Worm (Caenorhabditis elegans) whole organism, L3 larva: Measurements from ENCODE around the gene F01G10.5.

Experiments used
- R02D3.7 ChIP-seq: fragments of 150-350 bp; optimal IDR thresholded peaks from 2 replicates; lab custom pipeline; 2014; ENCODE audit warnings: missing biosample characterization, missing genetic modification characterization
- ZK546.5 ChIP-seq: sonication (generic microtip); optimal IDR thresholded peaks from 2 replicates; lab custom pipeline; 2017; ENCODE audit warnings: missing biosample characterization, missing genetic modification characterization
- ceh-16 ChIP-seq: sonication (generic microtip); optimal IDR thresholded peaks from 2 replicates; lab custom pipeline; 2017; ENCODE audit warnings: missing biosample characterization, missing genetic modification characterization
- ceh-28 ChIP-seq: fragments of 150-350 bp; optimal IDR thresholded peaks from 2 replicates; lab custom pipeline; 2014; ENCODE audit warnings: missing biosample characterization, missing genetic modification reagents, missing genetic modification characterization
- ceh-82 ChIP-seq: fragments of 150-350 bp; optimal IDR thresholded peaks from 2 replicates; lab custom pipeline; 2014; ENCODE audit warnings: missing biosample characterization, missing genetic modification characterization
- egl-5 ChIP-seq: fragments of 150-350 bp; optimal IDR thresholded peaks from 2 replicates; lab custom pipeline; 2017; ENCODE audit warnings: missing biosample characterization, missing genetic modification reagents, missing genetic modification characterization, inconsistent platforms
- elt-1 ChIP-seq: fragments of 150-350 bp; optimal IDR thresholded peaks from 2 replicates; lab custom pipeline; 2014; ENCODE audit warnings: missing biosample characterization, missing genetic modification characterization
- elt-2 ChIP-seq: sonication (generic microtip); optimal IDR thresholded peaks from 2 replicates; lab custom pipeline; 2016; ENCODE audit warnings: missing genetic modification reagents, mild to moderate bottlenecking, missing genetic modification characterization, missing compliant biosample characterization
- elt-3 ChIP-seq, 3 experiments: fragments of 150-350 bp in 1 of 3; sonication (generic microtip) in 2 of 3; optimal IDR thresholded peaks; 2 replicates in 2 of 3; 4 replicates in 1 of 3; lab custom pipeline; 2014 to 2017; ENCODE audit warnings: missing biosample characterization in 3 of 3, missing genetic modification characterization in 3 of 3
- eor-1 ChIP-seq, 2 experiments: fragments of 150-350 bp; optimal IDR thresholded peaks; 2 replicates each; lab custom pipeline; 2014 to 2018; ENCODE audit warnings: missing biosample characterization in 2 of 2, missing genetic modification characterization in 2 of 2
- fkh-10 ChIP-seq: sonication (generic microtip); optimal IDR thresholded peaks from 2 replicates; lab custom pipeline; 2017; ENCODE audit warnings: missing biosample characterization, missing genetic modification reagents, missing genetic modification characterization
- hmg-11 ChIP-seq: sonication (generic microtip); optimal IDR thresholded peaks from 2 replicates; lab custom pipeline; 2016; ENCODE audit warnings: missing genetic modification characterization, missing compliant biosample characterization
- jun-1 ChIP-seq: fragments of 150-350 bp; optimal IDR thresholded peaks from 2 replicates; lab custom pipeline; 2014; ENCODE audit warnings: missing biosample characterization, missing genetic modification reagents, missing genetic modification characterization
- lin-15B ChIP-seq: fragments of 150-350 bp; optimal IDR thresholded peaks from 2 replicates; lab custom pipeline; 2014; ENCODE audit warnings: missing biosample characterization, missing genetic modification characterization
- lin-39 ChIP-seq: fragments of 150-350 bp; optimal IDR thresholded peaks from 2 replicates; lab custom pipeline; 2018; ENCODE audit warnings: missing biosample characterization, missing genetic modification reagents, missing genetic modification characterization
- mdl-1 ChIP-seq: fragments of 150-350 bp; optimal IDR thresholded peaks from 2 replicates; lab custom pipeline; 2014; ENCODE audit warnings: missing biosample characterization, missing genetic modification characterization
- nfya-1 ChIP-seq: sonication (generic microtip); optimal IDR thresholded peaks from 2 replicates; lab custom pipeline; 2017; ENCODE audit warnings: missing genetic modification characterization, mild to moderate bottlenecking, missing compliant biosample characterization, antibody characterized with exemption, moderate library complexity; ENCODE audit not compliant: insufficient read depth
- nhr-11 ChIP-seq: fragments of 150-350 bp; optimal IDR thresholded peaks from 2 replicates; lab custom pipeline; 2014; ENCODE audit warnings: missing biosample characterization, missing genetic modification characterization
- nhr-12 ChIP-seq: fragments of 150-350 bp; optimal IDR thresholded peaks from 2 replicates; lab custom pipeline; 2014; ENCODE audit warnings: missing biosample characterization, missing genetic modification characterization
- nhr-23 ChIP-seq: fragments of 150-350 bp; optimal IDR thresholded peaks from 2 replicates; lab custom pipeline; 2014; ENCODE audit warnings: missing biosample characterization, missing genetic modification reagents, missing genetic modification characterization
- nhr-25 ChIP-seq: sonication (generic microtip); optimal IDR thresholded peaks from 2 replicates; lab custom pipeline; 2017; ENCODE audit warnings: missing biosample characterization, missing genetic modification characterization
- nhr-43 ChIP-seq: sonication (generic microtip); optimal IDR thresholded peaks from 2 replicates; lab custom pipeline; 2016; ENCODE audit warnings: mild to moderate bottlenecking, missing genetic modification characterization, missing compliant biosample characterization; ENCODE audit not compliant: poor library complexity, severe bottlenecking
- nhr-67 ChIP-seq: fragments of 150-350 bp; optimal IDR thresholded peaks from 2 replicates; lab custom pipeline; 2014; ENCODE audit warnings: missing biosample characterization, missing genetic modification characterization
- nhr-76 ChIP-seq: fragments of 150-350 bp; sonication (generic microtip); optimal IDR thresholded peaks from 5 replicates; lab custom pipeline; 2014; ENCODE audit warnings: missing biosample characterization, missing genetic modification characterization
- nhr-77 ChIP-seq: fragments of 150-350 bp; optimal IDR thresholded peaks from 2 replicates; lab custom pipeline; 2014; ENCODE audit warnings: missing biosample characterization, missing genetic modification characterization
- pha-4 ChIP-seq: fragments of 150-350 bp; optimal IDR thresholded peaks from 2 replicates; lab custom pipeline; 2014; ENCODE audit warnings: missing biosample characterization, missing genetic modification reagents, missing genetic modification characterization
- pqm-1 ChIP-seq: fragments of 150-350 bp; optimal IDR thresholded peaks from 2 replicates; lab custom pipeline; 2017; ENCODE audit warnings: missing biosample characterization, missing genetic modification characterization, inconsistent platforms
- snpc-4 ChIP-seq: fragments of 150-350 bp; optimal IDR thresholded peaks from 2 replicates; lab custom pipeline; 2014; ENCODE audit warnings: missing biosample characterization, missing genetic modification characterization
- tbx-2 ChIP-seq: sonication (generic microtip); optimal IDR thresholded peaks from 2 replicates; lab custom pipeline; 2016; ENCODE audit warnings: mild to moderate bottlenecking, missing genetic modification characterization, missing compliant biosample characterization
- unc-39 ChIP-seq: sonication (generic microtip); optimal IDR thresholded peaks from 4 replicates; lab custom pipeline; 2017; ENCODE audit warnings: missing biosample characterization, missing genetic modification characterization
- unc-62 ChIP-seq: fragments of 150-350 bp; sonication (generic microtip); optimal IDR thresholded peaks from 4 replicates; lab custom pipeline; 2014; ENCODE audit warnings: missing biosample characterization, missing genetic modification reagents, missing genetic modification characterization
- zag-1 ChIP-seq: fragments of 150-350 bp; optimal IDR thresholded peaks from 2 replicates; lab custom pipeline; 2014; ENCODE audit warnings: missing biosample characterization, missing genetic modification characterization
- ztf-11 ChIP-seq: fragments of 150-350 bp; optimal IDR thresholded peaks from 2 replicates; lab custom pipeline; 2014; ENCODE audit warnings: missing biosample characterization, missing genetic modification characterization

Gene F01G10.5

DNA sequence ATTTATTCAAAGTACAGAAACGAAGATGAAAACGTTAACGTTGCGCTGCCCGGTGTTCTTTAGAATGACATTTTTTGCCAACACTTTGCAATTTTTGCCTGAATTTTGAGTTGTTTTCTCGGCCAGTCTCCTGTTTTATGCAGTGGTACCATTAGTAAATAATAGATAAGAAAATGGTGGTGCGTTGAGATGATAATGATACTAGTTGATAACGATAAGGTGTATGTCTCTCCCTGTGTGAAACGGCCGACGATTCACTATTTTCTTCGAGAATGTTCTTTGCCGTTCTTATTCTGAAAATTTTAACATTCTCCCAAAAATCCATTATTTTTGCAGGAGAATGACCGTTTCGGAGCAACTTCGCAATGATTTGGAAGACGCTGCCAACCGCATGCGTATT lies 12.4 kb upstream of the F01G10.5 start, which contains the start of gene tkt-1:
tkt-1 (plus strand) TSS at position 337 of the 400 bp plus-strand sequence.
- TF ChIP-seq lin-39 (tag; lab: Kevin White, UChicago) (no peak), ceh-16 (tag; lab: Kevin White, UChicago) (no peak), hmg-11 (tag; lab: Kevin White, UChicago) (no peak), nhr-77 (no peak), elt-3 (tag; optimal IDR thresholded peaks at IDR 0.05; lab: Kevin White, UChicago) (peak in 1 of 3 experiments; percentile 85), pha-4 (tag; lab: Kevin White, UChicago) (peak; percentile 19), jun-1 (peak; percentile 55), elt-1 (tag; lab: Kevin White, UChicago) (no peak), elt-2 (tag; lab: Kevin White, UChicago) (peak; percentile 92), ceh-28 (tag; lab: Kevin White, UChicago) (no peak), zag-1 (tag; lab: Kevin White, UChicago) (no peak), nhr-76 (tag; lab: Kevin White, UChicago) (no peak), snpc-4 (tag; lab: Kevin White, UChicago) (no peak), ztf-11 (tag; lab: Kevin White, UChicago) (no peak), egl-5 (tag; lab: Kevin White, UChicago) (no peak), fkh-10 (no peak), nhr-43 (tag; lab: Kevin White, UChicago) (no peak), pqm-1 (tag; lab: Kevin White, UChicago) (peak; percentile 88), mdl-1 (tag; lab: Kevin White, UChicago) (no peak)

- TF ChIP-seq nhr-43 (tag; lab: Kevin White, UChicago) (no peak), lin-39 (tag; lab: Kevin White, UChicago) (peak; percentile 4), nhr-11 (tag; lab: Kevin White, UChicago) (no peak), eor-1 (tag; optimal IDR thresholded peaks at IDR 0.05; lab: Kevin White, UChicago) (no peak), unc-62 (GFP tag; lab: Kevin White, UChicago) (no peak), ceh-82 (tag; lab: Kevin White, UChicago) (no peak), nhr-23 (peak; percentile 8), nhr-25 (tag; lab: Kevin White, UChicago) (peak; percentile 41), nhr-67 (tag; lab: Kevin White, UChicago) (no peak), ZK546.5 (no peak), mdl-1 (tag; lab: Kevin White, UChicago) (no peak), lin-15B (tag; lab: Kevin White, UChicago) (peak; percentile 38), nfya-1 (tag; lab: Kevin White, UChicago) (peak; percentile 12), ceh-16 (tag; lab: Kevin White, UChicago) (no peak), elt-3 (tag; optimal IDR thresholded peaks at IDR 0.05; lab: Kevin White, UChicago) (no peak), unc-39 (tag; lab: Kevin White, UChicago) (no peak), pha-4 (tag; lab: Kevin White, UChicago) (peak; percentile 65), ztf-11 (tag; lab: Kevin White, UChicago) (no peak)
These were observed 11.7 kb upstream of the F01G10.5 start for ce11 chrIV:10242458-10243123.

ce11 chrIV:10241659-10242058 lies 10.8 kb upstream of the F01G10.5 start, which contains the start of gene lipl-7:
lipl-7 (minus strand) TSS chrIV:10241823.
- TF ChIP-seq ceh-82 (tag; lab: Kevin White, UChicago) (no peak), nhr-12 (tag; lab: Kevin White, UChicago) (no peak), snpc-4 (tag; lab: Kevin White, UChicago) (no peak), R02D3.7 (tag; lab: Kevin White, UChicago) (no peak), tbx-2 (tag; lab: Kevin White, UChicago) (no peak), nhr-43 (tag; lab: Kevin White, UChicago) (no peak), ztf-11 (tag; lab: Kevin White, UChicago) (no peak), ceh-28 (tag; lab: Kevin White, UChicago) (no peak), elt-1 (tag; lab: Kevin White, UChicago) (no peak), eor-1 (tag; optimal IDR thresholded peaks at IDR 0.05; lab: Kevin White, UChicago) (no peak), nhr-11 (tag; lab: Kevin White, UChicago) (no peak)

ce11 chrIV:10239045-10239444 lies 8.2 kb upstream of the F01G10.5 start, which contains the start of gene ech-8:
ech-8 (minus strand) TSS chrIV:10239176.
- no peak for TF ChIP-seq nhr-77
- peak; percentile 56 for TF ChIP-seq pqm-1 (tag; lab: Kevin White, UChicago)
- TF ChIP-seq elt-2 (tag; lab: Kevin White, UChicago) = peak; percentile 54
